Fruit fly (Drosophila melanogaster) Kc167 (cell line): ENCODE results near the gene H2.0.

ENCODE experiments used
- Myc ChIP-seq: fragments of >200 bp; optimal IDR thresholded peaks from 2 replicates; lab custom pipeline; 2017; ENCODE audit warnings: missing external identifiers
- Sin3A ChIP-seq: fragments of >200 bp; optimal IDR thresholded peaks from 2 replicates; lab custom pipeline; 2018; ENCODE audit warnings: missing external identifiers
- h ChIP-seq: fragments of >200 bp; optimal IDR thresholded peaks from 3 replicates; lab custom pipeline; 2018; ENCODE audit warnings: missing external identifiers
- insv ChIP-seq: fragments of >200 bp; optimal IDR thresholded peaks from 3 replicates; lab custom pipeline; 2018; ENCODE audit warnings: missing external identifiers
- psq ChIP-seq: fragments of >200 bp; optimal IDR thresholded peaks from 2 replicates; lab custom pipeline; 2017; ENCODE audit warnings: missing external identifiers
- ttk ChIP-seq: sonication (Bioruptor generic); optimal IDR thresholded peaks from 2 replicates; lab custom pipeline; 2017; ENCODE audit warnings: missing external identifiers

H2.0 gene

DNA sequence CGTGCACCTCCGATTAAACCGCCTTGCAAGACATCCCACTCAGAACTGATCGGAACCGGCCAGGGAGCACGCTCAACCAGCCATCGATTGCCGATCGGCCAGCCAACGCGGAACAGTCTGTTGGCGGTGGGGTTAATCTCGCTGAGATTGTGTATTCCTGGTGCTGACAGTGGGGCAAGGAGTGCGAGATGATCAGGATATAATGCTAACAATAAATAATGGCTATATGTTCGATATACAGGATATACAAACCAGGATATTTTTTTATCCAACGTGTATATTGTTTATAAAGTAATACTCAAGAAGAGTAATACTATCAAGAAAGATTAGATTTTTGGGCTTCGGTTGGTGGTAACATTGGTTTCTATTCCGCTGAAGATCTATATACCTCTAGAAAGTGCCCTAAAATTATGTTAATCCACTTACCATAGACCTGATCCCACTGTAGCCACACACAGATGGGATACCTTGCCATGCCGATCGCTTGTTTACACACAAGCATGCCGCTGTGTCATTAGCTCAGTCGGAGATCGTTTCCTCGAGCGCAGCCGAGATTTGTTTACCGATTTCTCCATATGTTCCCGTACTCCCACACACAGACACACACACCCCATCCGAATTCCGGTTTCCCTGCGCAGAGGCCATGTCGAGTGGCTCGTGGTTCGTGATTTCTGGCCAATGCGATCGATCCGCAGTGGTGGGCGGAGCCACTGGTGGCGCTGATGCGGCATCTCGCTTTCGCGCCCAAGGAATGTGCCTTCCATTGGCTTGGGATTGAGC, at the start of gene H2.0:
TSS of gene H2.0 (minus strand) at position 51 of the 780 bp plus-strand sequence.
- TF ChIP-seq Sin3A (lab: Kevin White, UChicago) (no peak), Myc (lab: Kevin White, UChicago) (no peak), insv (lab: Kevin White, UChicago) (no peak), h (lab: Kevin White, UChicago) (no peak), ttk (lab: Kevin White, UChicago) (no peak), psq (lab: Kevin White, UChicago) (no peak)

dm6 chr2L:6068544-6069251, 49.5 kb upstream of the H2.0 start, which contains the start of the genes CG9150 and Pfdn1:
Gene CG9150, minus strand, starts transcription at chr2L:6068594.
Gene Pfdn1, plus strand, starts transcription at chr2L:6069079.
- no peak for TF ChIP-seq h (lab: Kevin White, UChicago)
- TF ChIP-seq ttk (lab: Kevin White, UChicago), result no peak
- no peak for TF ChIP-seq insv (lab: Kevin White, UChicago)
- TF ChIP-seq Sin3A (lab: Kevin White, UChicago), result no peak
- TF ChIP-seq psq (lab: Kevin White, UChicago), result no peak
- no peak for TF ChIP-seq Myc (lab: Kevin White, UChicago)

dm6 chr2L:6065823-6066222, 46.6 kb upstream of the H2.0 start, which contains the start of the genes Fbw5 and CG9147:
Gene Fbw5, minus strand, starts transcription at chr2L:6065953.
Gene CG9147, plus strand, starts transcription at chr2L:6065997.
- TF ChIP-seq Myc (lab: Kevin White, UChicago), result no peak
- TF ChIP-seq h (lab: Kevin White, UChicago), result no peak
- no peak for TF ChIP-seq psq (lab: Kevin White, UChicago)
- no peak for TF ChIP-seq Sin3A (lab: Kevin White, UChicago)
- TF ChIP-seq ttk (lab: Kevin White, UChicago), result no peak
- TF ChIP-seq insv (lab: Kevin White, UChicago), result no peak

DNA sequence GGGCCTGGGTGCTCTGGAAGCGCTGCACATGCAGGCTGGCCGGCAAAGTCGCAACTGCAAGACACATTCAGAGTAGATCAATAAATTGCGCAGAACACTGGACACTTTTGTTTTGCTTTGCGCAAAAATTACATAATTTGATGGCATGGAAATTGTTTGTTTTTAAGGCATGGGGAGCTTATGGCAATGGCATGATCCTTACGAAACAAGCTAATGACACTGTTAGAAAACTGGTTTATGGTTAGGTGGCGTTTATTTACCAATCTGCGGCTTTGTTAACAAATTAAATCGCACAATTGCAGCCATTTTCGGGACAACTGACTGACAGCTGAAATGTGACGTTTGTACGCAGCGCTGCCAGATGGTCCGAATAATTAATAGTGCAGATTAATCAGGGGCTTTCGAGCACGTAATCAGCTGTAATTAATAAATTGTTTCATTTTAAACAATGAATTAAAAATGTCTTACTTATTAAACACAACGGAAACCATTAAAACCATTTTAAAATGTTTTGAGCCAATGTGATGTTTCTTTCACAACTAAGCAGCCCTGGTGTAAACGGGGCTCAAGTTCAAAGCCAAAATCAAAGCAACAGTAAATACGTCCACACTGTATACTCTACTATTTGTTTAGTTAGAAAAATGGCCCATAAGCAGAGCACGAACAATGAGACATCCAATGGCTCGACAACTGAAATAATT, 43.3 kb upstream of the H2.0 start, which contains the start of the genes ND-51 and CG13994:
TSS of gene ND-51 (minus strand) at position 376 of the 701 bp plus-strand sequence.
TSS of gene CG13994 (plus strand) at position 608 of the 701 bp plus-strand sequence.
- no peak for TF ChIP-seq psq (lab: Kevin White, UChicago)
- TF ChIP-seq insv (lab: Kevin White, UChicago), result no peak
- TF ChIP-seq ttk (lab: Kevin White, UChicago), result no peak
- TF ChIP-seq Sin3A (lab: Kevin White, UChicago), result no peak
- TF ChIP-seq Myc (lab: Kevin White, UChicago), result no peak
- no peak for TF ChIP-seq h (lab: Kevin White, UChicago)

DNA sequence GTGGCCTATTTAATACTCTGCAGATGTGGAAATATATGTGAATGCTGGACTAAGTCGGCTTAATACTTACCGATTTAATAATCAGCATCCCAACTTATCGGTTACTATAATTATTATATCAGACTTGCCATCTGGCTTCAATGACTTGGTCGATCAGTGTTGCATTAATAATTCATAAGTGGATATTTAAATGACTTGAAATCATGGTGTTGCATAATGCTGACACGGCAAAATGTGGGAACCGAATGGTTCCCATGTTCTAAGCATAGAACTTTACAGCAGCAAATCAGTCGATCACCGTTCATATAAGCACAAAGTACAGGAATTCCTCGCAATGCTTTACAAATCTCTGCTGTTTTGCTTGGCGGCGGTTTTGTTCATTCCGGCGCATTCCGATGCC, 41.0 kb upstream of the H2.0 start, which contains the start of gene CG34180:
TSS of gene CG34180 (plus strand) at position 301 of the 400 bp plus-strand sequence.
- TF ChIP-seq Sin3A (lab: Kevin White, UChicago) (no peak), psq (lab: Kevin White, UChicago) (no peak), h (lab: Kevin White, UChicago) (no peak), Myc (lab: Kevin White, UChicago) (no peak), insv (lab: Kevin White, UChicago) (no peak), ttk (lab: Kevin White, UChicago) (no peak)

DNA sequence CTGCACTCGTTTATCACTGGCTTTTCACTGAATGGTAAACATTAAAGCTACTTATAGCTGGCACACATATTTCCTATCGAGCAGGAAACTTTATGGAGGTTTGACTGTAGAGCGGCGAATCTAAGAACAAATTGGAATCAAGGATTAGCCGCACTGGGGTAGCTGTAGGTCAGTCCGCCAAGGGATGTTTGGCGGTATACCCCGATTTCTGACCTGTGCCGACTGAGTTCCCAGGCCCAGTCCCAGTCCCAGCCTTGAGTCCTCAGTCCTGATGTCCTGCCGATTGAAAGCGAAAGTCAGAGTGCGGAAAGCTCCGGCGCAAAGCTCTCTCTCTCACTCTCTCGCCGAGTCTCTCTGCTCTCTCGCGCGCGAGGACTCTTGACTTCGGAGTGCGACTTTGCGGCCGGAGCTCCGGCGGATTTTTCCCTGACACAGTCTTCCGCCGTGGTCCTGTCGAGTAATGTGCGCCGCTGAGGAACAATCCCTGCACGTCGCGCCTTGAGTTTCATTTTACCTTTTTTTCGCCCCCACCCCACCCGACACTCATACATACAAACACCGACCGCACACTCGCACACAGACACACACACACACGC, 34.8 kb upstream of the H2.0 start, which contains the start of gene CG13995:
TSS of gene CG13995 (plus strand) at position 429 of the 596 bp plus-strand sequence.
- TF ChIP-seq psq (lab: Kevin White, UChicago) (no peak), ttk (lab: Kevin White, UChicago) (no peak), insv (lab: Kevin White, UChicago) (no peak), h (lab: Kevin White, UChicago) (no peak), Sin3A (lab: Kevin White, UChicago) (no peak), Myc (lab: Kevin White, UChicago) (no peak)

dm6 chr2L:6051212-6051621, 32.0 kb upstream of the H2.0 start:
- no peak for TF ChIP-seq insv (lab: Kevin White, UChicago)
- TF ChIP-seq psq (lab: Kevin White, UChicago), result no peak
- no peak for TF ChIP-seq h (lab: Kevin White, UChicago)
- no peak for TF ChIP-seq Myc (lab: Kevin White, UChicago)
- no peak for TF ChIP-seq Sin3A (lab: Kevin White, UChicago)
- no peak for TF ChIP-seq ttk (lab: Kevin White, UChicago)

DNA sequence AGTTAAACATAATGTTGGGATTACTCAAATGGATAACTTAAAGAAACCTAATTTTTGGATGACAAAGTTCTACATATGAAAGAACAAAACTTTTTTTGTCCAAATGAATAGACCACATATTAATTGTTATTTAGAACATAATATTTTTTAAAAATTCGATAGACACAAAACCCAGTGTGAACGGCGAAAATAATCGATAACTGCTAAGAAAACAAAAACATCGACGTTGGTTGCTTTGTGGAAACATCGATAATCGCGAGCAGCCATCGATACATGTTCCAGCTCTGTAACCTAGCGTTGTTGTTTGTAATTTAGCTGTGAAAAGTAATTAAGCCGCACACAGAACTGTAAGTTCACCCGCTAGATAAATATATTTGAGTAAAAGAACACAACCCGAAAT, 31.4 kb upstream of the H2.0 start, which contains the start of gene CG9135:
TSS of gene CG9135 (plus strand) at position 226 of the 400 bp plus-strand sequence.
- TF ChIP-seq psq (lab: Kevin White, UChicago) (no peak), Sin3A (lab: Kevin White, UChicago) (no peak), h (lab: Kevin White, UChicago) (no peak), Myc (lab: Kevin White, UChicago) (no peak), insv (lab: Kevin White, UChicago) (no peak), ttk (lab: Kevin White, UChicago) (no peak)

dm6 chr2L:6048542-6048941, 29.3 kb upstream of the H2.0 start, which contains the start of the genes CG34179 and slmo:
Gene CG34179, minus strand, starts transcription at chr2L:6048706.
Gene slmo, minus strand, starts transcription at chr2L:6048706.
- no peak for TF ChIP-seq h (lab: Kevin White, UChicago)
- no peak for TF ChIP-seq ttk (lab: Kevin White, UChicago)
- TF ChIP-seq psq (lab: Kevin White, UChicago), result no peak
- TF ChIP-seq Myc (lab: Kevin White, UChicago), result no peak
- TF ChIP-seq insv (lab: Kevin White, UChicago), result no peak
- no peak for TF ChIP-seq Sin3A (lab: Kevin White, UChicago)
